Worm (Caenorhabditis elegans) whole organism, midembryonic: Measurements from ENCODE around the gene cav-1.

Source experiments
- T22C8.4 ChIP-seq: fragments of 200-800 bp; sonication (Bioruptor generic); IDR thresholded peaks from 2 replicates; pipeline ENCODE4 v1.3.6; 2022; ENCODE audit warnings: missing genetic modification characterization, missing compliant biosample characterization
- cog-1 ChIP-seq: sonication (generic microtip); optimal IDR thresholded peaks from 2 replicates; lab custom pipeline; 2016; ENCODE audit warnings: missing genetic modification characterization, missing compliant biosample characterization
- flt-1 ChIP-seq: fragments of 200-800 bp; sonication (Bioruptor generic); IDR thresholded peaks from 2 replicates; pipeline ENCODE4 v1.3.6; 2022; ENCODE audit warnings: missing genetic modification characterization, missing compliant biosample characterization
- klf-2 ChIP-seq: fragments of 200-800 bp; sonication (Bioruptor generic); conservative IDR thresholded peaks from 2 replicates; pipeline ENCODE4 v1.3.6; 2022; ENCODE audit warnings: missing genetic modification reagents, missing genetic modification characterization, missing compliant biosample characterization
- med-1 ChIP-seq: sonication (generic microtip); optimal IDR thresholded peaks from 2 replicates; lab custom pipeline; 2017; ENCODE audit warnings: missing genetic modification characterization, mild to moderate bottlenecking, missing compliant biosample characterization, antibody characterized with exemption, missing genetic modification reagents; ENCODE audit not compliant: insufficient read depth
- ref-1 ChIP-seq: fragments of 200-800 bp; sonication (Bioruptor generic); conservative IDR thresholded peaks from 2 replicates; pipeline ENCODE4 v1.3.6; 2022; ENCODE audit warnings: missing genetic modification reagents, missing genetic modification characterization, missing compliant biosample characterization
- tab-1 ChIP-seq: fragments of 200-800 bp; sonication (Bioruptor generic); IDR thresholded peaks from 2 replicates; pipeline ENCODE4 v1.3.6; 2022; ENCODE audit warnings: missing genetic modification characterization, missing compliant biosample characterization
- ztf-23 ChIP-seq: fragments of 200-800 bp; sonication (Bioruptor generic); IDR thresholded peaks from 2 replicates; pipeline ENCODE4 v1.3.6; 2022; ENCODE audit warnings: missing genetic modification reagents, missing genetic modification characterization, missing compliant biosample characterization
- ztf-29 ChIP-seq: fragments of 200-800 bp; sonication (Bioruptor generic); IDR thresholded peaks from 2 replicates; pipeline ENCODE4 v1.3.6; 2022; ENCODE audit warnings: missing genetic modification reagents, missing genetic modification characterization, missing compliant biosample characterization

The cav-1 gene

DNA sequence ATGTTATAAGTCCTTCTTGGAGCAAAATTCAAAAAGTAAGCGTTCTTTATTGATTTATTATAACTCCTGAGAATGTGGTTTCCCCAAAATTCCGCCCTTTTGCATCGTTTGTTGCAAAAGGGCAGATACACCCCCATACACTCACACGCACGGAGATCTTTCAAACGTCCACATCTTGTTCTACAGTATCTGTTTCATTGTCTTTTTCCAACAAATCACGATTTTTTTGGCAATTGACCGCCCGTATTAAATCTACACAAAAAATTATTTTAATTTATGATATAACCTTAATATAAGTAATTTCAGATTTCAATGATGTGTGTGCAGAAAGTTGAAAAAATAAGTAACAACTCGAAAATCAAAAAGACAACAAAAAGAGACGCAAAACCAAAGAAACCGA is 17.2 kb downstream of the cav-1 start, which contains the start of gene T13F2.4:
Gene T13F2.4, plus strand, starts transcription at position 301 of the 400 bp plus-strand sequence.
- no peak for TF ChIP-seq ztf-29 (GFP tag; lab: Robert Waterston, UW)
- no peak for TF ChIP-seq cog-1 (tag; lab: Kevin White, UChicago)
- no peak for TF ChIP-seq T22C8.4
- TF ChIP-seq tab-1, result no peak
- no peak for TF ChIP-seq klf-2 (GFP tag; lab: Robert Waterston, UW)
- TF ChIP-seq flt-1 (GFP tag; lab: Robert Waterston, UW), result no peak
- TF ChIP-seq ztf-23, result no peak
- TF ChIP-seq ref-1 (GFP tag; lab: Robert Waterston, UW), result no peak
- no peak for TF ChIP-seq med-1 (GFP tag; lab: Kevin White, UChicago)

DNA sequence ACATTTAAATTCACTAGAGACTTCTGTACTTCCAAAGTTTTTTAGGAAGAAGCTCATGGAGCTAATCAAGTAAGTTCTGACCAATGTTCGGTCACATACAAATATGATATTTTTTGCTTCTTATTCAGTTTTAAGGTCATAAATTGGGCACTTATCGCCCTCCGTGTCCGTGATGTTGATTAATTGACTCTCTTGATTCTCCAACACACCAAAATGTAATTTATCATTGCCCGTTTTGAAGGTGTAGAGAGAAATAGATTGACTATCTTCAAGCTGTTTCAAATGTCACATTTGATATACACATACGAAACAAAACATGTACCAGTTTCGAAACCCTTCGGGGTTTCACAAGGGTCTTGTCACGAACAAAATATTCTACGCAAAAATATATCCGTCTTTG is 18.4 kb downstream of the cav-1 start:
- TF ChIP-seq med-1 (GFP tag; lab: Kevin White, UChicago) (no peak), klf-2 (GFP tag; lab: Robert Waterston, UW) (no peak), ztf-29 (GFP tag; lab: Robert Waterston, UW) (no peak), cog-1 (tag; lab: Kevin White, UChicago) (no peak), flt-1 (GFP tag; lab: Robert Waterston, UW) (no peak), tab-1 (no peak)

DNA sequence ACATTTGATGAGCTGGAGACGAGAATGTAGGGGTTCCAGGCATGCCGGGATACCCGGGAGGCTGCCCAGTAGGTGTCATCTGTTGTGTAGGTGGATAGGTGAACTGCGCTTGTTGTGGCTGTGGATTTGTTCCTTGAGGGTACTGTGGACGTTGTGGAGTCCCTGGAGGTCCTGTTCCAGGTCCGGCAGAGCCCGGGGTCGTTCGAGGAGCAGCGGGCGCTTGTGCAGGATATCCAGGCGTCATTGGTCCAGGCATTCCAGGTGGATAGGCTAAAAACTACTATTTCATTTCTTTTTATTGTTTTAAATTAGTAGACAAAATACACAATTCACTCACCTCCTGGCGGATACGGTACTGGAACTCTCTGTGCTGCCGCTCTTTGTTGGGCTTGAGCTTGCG is 22.9 kb downstream of the cav-1 start:
- TF ChIP-seq tab-1, result no peak
- no peak for TF ChIP-seq flt-1 (GFP tag; lab: Robert Waterston, UW)

DNA sequence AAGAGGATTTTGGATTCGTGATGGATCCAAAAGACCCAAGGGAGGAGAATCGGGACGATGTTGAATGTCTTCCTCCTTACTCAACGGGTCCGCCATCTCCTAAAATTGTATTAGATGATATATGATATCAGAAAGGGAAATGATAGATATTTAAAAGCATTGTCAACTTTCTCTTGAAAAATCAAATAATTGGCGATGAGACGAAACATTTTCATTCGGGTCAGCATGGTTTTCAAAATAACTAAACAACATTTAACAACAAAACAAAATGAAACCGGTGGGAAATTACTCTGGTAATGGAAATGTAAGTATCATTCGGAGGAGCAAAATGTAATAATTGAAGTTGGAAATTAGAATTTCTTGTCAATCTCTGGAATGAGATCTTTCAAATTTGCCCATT is 24.2 kb downstream of the cav-1 start, which contains the start of gene pis-1:
Gene pis-1, minus strand, starts transcription at position 101 of the 400 bp plus-strand sequence.
- TF ChIP-seq flt-1 (GFP tag; lab: Robert Waterston, UW) (no peak), tab-1 (no peak), cog-1 (tag; lab: Kevin White, UChicago) (no peak), ztf-29 (GFP tag; lab: Robert Waterston, UW) (no peak), ref-1 (GFP tag; lab: Robert Waterston, UW) (no peak), ztf-23 (no peak), klf-2 (GFP tag; lab: Robert Waterston, UW) (no peak), T22C8.4 (no peak), med-1 (GFP tag; lab: Kevin White, UChicago) (no peak)

DNA sequence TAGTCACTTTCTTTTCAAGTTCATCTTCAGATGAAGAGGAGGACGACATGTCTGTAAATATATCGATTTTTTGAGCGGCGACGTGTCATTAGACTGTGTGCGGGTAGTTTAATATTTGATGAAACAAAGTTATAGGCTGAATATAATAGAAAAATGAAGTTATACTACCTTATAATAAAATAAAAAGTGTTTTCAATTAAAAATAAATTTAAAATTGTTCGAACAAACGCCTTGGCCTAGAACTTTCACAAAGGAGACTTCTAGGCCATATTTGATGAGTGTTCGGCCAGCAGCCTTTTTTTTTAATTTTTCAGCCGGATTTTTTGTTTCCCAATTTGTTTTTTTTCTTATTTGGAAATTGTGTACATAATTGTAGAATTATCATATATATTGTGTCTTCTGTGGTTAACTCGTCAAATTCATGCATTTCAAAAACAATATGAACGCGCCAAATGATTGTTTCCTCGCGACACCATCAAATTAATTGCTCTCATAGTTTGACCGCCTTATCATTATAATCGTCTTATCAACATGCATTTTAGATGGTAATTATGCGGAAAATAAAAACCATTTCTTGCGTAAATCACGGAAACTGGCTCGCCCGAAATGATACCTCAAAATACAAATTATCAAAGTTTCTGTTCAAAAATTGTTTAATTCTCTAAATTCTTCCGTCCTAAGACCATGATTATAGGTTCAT is 25.1 kb downstream of the cav-1 start, which contains the start of gene T13F2.2:
Gene T13F2.2, minus strand, starts transcription at position 51 of the 700 bp plus-strand sequence.
- TF ChIP-seq ztf-29 (GFP tag; lab: Robert Waterston, UW), result no peak
- no peak for TF ChIP-seq ztf-23
- no peak for TF ChIP-seq flt-1 (GFP tag; lab: Robert Waterston, UW)
- no peak for TF ChIP-seq med-1 (GFP tag; lab: Kevin White, UChicago)
- no peak for TF ChIP-seq cog-1 (tag; lab: Kevin White, UChicago)
- TF ChIP-seq klf-2 (GFP tag; lab: Robert Waterston, UW), result no peak
- TF ChIP-seq tab-1, result no peak
- no peak for TF ChIP-seq ref-1 (GFP tag; lab: Robert Waterston, UW)

DNA sequence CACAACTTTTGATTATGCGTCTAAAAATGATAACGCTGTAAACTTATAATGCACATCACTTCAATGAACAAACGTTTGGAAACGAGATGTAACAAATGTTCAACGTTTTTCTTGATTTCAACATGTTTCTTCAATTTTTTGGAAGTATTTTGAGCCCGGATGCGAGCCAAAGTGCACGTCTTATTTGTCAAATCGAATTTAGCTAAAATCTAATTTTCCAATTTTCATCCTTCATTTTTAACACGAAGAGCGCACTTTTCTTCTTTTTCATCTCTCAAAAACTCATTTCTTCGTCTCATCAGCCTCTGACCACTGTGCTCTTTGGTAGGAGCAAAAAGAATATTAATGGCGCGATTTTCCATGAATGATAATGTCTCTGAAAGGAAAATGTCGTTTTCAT is 26.0 kb downstream of the cav-1 start:
- TF ChIP-seq flt-1 (GFP tag; lab: Robert Waterston, UW) (no peak), klf-2 (GFP tag; lab: Robert Waterston, UW) (no peak), ztf-23 (no peak), cog-1 (tag; lab: Kevin White, UChicago) (no peak), T22C8.4 (no peak), tab-1 (no peak), ref-1 (GFP tag; lab: Robert Waterston, UW) (no peak), med-1 (GFP tag; lab: Kevin White, UChicago) (no peak), ztf-29 (GFP tag; lab: Robert Waterston, UW) (no peak)

DNA sequence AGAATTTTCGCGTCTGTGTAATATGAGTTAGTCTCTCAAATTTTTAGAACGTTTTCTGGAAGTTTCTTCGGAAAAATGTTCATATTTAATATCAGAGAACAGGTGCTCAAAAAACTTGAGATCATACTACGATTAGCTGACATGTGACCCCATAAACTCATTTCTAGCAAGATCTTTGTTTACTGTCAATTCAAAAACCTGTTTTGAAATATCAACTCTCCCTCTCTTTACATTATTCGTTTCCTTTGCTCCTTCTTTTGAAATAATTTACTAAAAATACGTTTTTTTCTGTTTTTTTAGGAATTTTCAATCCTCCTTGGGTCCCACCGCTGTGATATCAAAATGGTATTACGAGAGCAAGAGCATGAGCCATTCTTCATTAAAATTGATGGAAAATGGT is 26.8 kb downstream of the cav-1 start, which contains the start of gene fat-4:
Gene fat-4, plus strand, starts transcription at position 301 of the 400 bp plus-strand sequence.
- TF ChIP-seq cog-1 (tag; lab: Kevin White, UChicago) (no peak), ztf-23 (no peak), klf-2 (GFP tag; lab: Robert Waterston, UW) (no peak), med-1 (GFP tag; lab: Kevin White, UChicago) (no peak), ref-1 (GFP tag; lab: Robert Waterston, UW) (no peak), T22C8.4 (no peak), tab-1 (no peak), flt-1 (GFP tag; lab: Robert Waterston, UW) (no peak), ztf-29 (GFP tag; lab: Robert Waterston, UW) (no peak)

DNA sequence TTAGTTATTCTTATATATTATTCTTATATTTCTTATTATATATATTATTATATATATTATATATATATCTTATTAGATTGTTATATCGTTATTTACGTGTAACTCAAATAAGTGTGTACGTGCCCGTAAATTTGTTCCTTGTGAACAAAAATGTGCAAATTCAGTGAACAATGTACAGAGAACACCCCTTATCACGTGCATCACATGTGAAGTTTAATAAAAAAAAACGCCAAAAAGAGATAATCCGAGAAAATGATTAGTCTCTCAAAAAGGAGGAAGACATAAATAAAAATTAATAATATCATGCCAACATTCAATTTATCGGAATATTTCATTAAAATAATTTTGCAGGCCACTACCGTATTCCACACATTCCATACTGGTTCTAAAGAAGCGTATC is 27.4 kb downstream of the cav-1 start:
- TF ChIP-seq ref-1 (GFP tag; lab: Robert Waterston, UW), result no peak
- TF ChIP-seq med-1 (GFP tag; lab: Kevin White, UChicago), result no peak
- TF ChIP-seq T22C8.4, result no peak
- no peak for TF ChIP-seq klf-2 (GFP tag; lab: Robert Waterston, UW)
- no peak for TF ChIP-seq tab-1
- TF ChIP-seq cog-1 (tag; lab: Kevin White, UChicago), result no peak
- TF ChIP-seq ztf-23, result no peak
- TF ChIP-seq ztf-29 (GFP tag; lab: Robert Waterston, UW), result no peak
- no peak for TF ChIP-seq flt-1 (GFP tag; lab: Robert Waterston, UW)

DNA sequence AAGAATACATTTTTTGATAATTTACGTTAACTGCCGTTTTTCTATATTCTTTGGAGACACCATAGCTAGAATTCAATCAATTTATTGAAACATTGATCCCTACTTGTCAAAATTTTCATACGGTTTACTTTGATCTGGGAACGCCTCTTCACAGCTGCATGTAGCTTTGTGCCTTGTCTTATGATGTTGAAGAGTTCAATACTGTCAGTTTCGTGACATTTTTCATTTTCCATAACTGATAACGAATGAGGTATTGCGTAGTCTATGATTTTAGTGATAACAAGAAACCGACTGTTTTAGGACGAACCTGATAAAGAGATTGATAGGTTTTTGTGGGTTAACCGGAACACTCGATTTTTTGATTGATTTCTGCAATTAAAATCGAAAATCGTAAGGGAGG is 29.1 kb downstream of the cav-1 start:
- no peak for TF ChIP-seq flt-1 (GFP tag; lab: Robert Waterston, UW)
- no peak for TF ChIP-seq cog-1 (tag; lab: Kevin White, UChicago)
- TF ChIP-seq T22C8.4, result no peak
- TF ChIP-seq tab-1, result no peak
- TF ChIP-seq ztf-29 (GFP tag; lab: Robert Waterston, UW), result no peak

DNA sequence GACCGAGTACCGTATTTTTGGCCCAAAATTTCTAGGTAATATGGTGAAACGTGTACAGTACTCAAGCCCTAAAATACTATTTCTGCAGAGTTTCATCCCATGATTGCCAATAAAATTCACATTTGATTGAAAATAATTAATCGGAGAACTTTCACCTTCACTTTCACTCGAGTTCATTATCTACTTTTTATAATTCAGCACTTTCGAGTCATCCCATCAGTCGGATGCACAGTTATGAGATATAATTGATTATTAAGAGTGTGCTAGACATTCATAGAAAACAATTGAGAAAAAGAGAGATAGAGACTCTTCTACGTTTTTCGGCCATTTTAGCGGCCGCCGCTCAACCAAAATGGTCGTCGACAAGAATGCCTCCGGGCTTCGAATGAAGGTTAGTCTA is 30.4 kb downstream of the cav-1 start, which contains the start of gene fat-3:
Gene fat-3, plus strand, starts transcription at position 313 of the 400 bp plus-strand sequence.
- TF ChIP-seq tab-1 (no peak), med-1 (GFP tag; lab: Kevin White, UChicago) (no peak), ztf-23 (no peak), ref-1 (GFP tag; lab: Robert Waterston, UW) (no peak), T22C8.4 (no peak), ztf-29 (GFP tag; lab: Robert Waterston, UW) (no peak), flt-1 (GFP tag; lab: Robert Waterston, UW) (no peak), klf-2 (GFP tag; lab: Robert Waterston, UW) (no peak), cog-1 (tag; lab: Kevin White, UChicago) (no peak)
